Worm (Caenorhabditis elegans) whole organism, L3 larva: ENCODE data around the gene F38E9.4.

ENCODE experiments used
- fos-1 ChIP-seq: fragments of 150-350 bp; optimal IDR thresholded peaks from 2 replicates; lab custom pipeline; 2014; ENCODE audit warnings: missing biosample characterization, missing genetic modification characterization
- lin-39 ChIP-seq: fragments of 150-350 bp; optimal IDR thresholded peaks from 2 replicates; lab custom pipeline; 2018; ENCODE audit warnings: missing biosample characterization, missing genetic modification reagents, missing genetic modification characterization
- nhr-237 ChIP-seq: fragments of 150-350 bp; optimal IDR thresholded peaks from 2 replicates; lab custom pipeline; 2014; ENCODE audit warnings: missing biosample characterization, missing genetic modification characterization
- nhr-76 ChIP-seq: fragments of 150-350 bp; sonication (generic microtip); optimal IDR thresholded peaks from 5 replicates; lab custom pipeline; 2014; ENCODE audit warnings: missing biosample characterization, missing genetic modification characterization
- pha-4 ChIP-seq: fragments of 150-350 bp; optimal IDR thresholded peaks from 2 replicates; lab custom pipeline; 2014; ENCODE audit warnings: missing biosample characterization, missing genetic modification reagents, missing genetic modification characterization
- pqm-1 ChIP-seq: fragments of 150-350 bp; optimal IDR thresholded peaks from 2 replicates; lab custom pipeline; 2017; ENCODE audit warnings: missing biosample characterization, missing genetic modification characterization, inconsistent platforms
- snpc-4 ChIP-seq: fragments of 150-350 bp; optimal IDR thresholded peaks from 2 replicates; lab custom pipeline; 2014; ENCODE audit warnings: missing biosample characterization, missing genetic modification characterization
- unc-62 ChIP-seq: fragments of 150-350 bp; sonication (generic microtip); optimal IDR thresholded peaks from 4 replicates; lab custom pipeline; 2014; ENCODE audit warnings: missing biosample characterization, missing genetic modification reagents, missing genetic modification characterization

DNA sequence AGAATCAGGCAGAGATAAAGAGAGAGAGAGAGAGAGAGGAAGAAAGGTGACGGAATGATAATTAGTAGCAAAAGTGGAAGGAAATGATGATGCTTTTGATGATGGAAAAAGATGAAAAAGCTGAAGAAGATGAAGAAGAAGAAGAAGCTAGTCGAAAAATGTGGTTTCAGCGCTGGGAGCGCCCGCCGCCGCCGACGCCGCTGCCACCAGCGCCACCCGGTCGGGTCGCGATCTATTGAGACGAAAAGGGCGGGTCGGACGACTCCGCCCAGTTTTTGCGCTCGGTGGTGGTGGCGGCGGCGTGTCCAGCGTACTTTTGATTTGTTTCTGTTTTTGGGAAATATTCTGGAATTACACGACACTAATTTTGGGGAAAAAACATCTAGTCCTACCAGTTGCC, 48.3 kb upstream of the F38E9.4 start:
- TF ChIP-seq unc-62 (GFP tag; lab: Kevin White, UChicago) (no peak), pha-4 (no peak), snpc-4 (no peak), nhr-76 (tag; lab: Kevin White, UChicago) (no peak), nhr-237 (tag; lab: Kevin White, UChicago) (no peak), fos-1 (tag; lab: Kevin White, UChicago) (no peak), lin-39 (tag; lab: Kevin White, UChicago) (peak; percentile 13), pqm-1 (tag; lab: Kevin White, UChicago) (no peak)
